Fruit fly (Drosophila melanogaster) ovary, adult (tissue): ENCODE results near the gene TrpA1.

Experiments
- CG17801 ChIP-seq: fragments of 200-800 bp; optimal IDR thresholded peaks from 2 replicates; lab custom pipeline; 2019; ENCODE audit warnings: missing biosample characterization, mild to moderate bottlenecking, missing genetic modification characterization, moderate library complexity; ENCODE audit not compliant: partially characterized antibody

The TrpA1 gene

dm6 chr3L:8905100-8905499 is at the start of gene TrpA1:
TSS of gene TrpA1 (minus strand) at chr3L:8905200.
- TF ChIP-seq CG17801 = no peak

- no peak for TF ChIP-seq CG17801
These were observed 49.6 kb upstream of the TrpA1 start, which contains the start of gene GNBP3 for dm6 chr3L:8954648-8955033. TSS of gene GNBP3 (plus strand) at chr3L:8955021.

DNA sequence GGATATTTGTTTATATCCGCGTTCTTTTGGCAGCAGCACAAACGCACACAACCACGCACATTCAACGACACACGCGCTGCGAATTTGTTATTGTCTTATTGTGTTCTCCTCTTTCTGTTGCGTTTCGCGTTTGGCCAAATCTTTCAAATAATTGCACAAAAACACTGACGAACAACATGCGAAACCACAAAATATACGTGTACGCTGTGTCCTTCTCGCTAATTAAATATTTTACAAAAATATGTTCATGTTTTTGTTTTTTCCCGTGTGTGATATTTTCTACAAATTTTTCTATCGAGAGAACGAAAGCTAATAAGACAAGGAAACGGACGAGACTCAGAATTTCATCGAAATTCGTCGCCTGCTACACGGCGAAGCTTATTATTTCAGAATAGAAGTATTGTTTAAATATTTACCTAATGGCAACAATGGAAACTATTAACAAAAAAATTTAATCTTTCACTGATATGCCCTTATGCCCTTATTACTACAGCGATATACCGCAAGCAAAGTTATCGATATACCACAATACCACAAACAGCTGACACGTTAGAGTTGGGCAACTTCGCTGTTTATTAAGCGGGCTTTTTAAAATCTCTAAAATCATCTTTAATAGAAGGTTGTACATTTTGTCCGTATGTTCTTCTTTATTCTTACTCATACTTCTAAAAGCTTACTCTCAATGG is 49.1 kb upstream of the TrpA1 start, which contains the start of the genes CG43783 and orb2:
Gene CG43783 (minus strand): TSS at position 311 of the 686 bp plus-strand sequence.
Gene orb2 (minus strand): TSS at position 502 of the 686 bp plus-strand sequence.
- TF ChIP-seq CG17801 = no peak

DNA sequence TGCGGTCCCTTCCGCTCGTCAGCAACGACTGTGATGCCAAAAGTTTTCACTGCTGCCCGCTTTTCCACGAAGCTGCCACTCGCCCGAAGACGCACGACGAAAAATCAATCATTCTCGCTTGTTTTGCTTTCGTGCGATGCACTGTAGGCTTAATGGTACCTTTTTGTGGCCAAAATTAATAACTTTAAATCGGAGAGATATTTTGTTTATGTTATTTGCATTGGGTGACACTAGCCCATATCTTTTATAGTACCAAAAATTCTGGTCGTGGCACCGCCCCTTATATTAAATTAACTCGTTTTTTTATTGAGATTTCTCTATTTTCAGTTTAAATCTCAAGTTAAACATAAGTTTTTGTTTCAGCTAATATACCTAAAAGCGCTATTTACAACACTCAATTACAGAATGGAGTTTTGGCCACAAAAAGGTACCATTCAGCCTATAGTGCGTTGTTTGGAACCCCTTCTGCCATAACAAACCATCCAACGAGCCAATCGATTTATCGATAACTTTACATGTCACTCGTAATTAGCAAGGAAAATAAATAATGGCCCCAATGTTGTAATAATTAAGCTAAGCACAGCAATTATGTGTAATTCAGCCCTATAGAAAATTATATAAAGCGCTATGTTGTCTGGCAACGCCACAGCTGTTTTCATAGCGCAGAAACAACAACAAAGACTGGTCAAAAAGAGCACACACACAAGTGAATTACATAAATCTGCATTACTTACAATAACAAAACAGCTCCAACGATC is 48.4 kb upstream of the TrpA1 start:
- peak; percentile 55 for TF ChIP-seq CG17801

- no peak for TF ChIP-seq CG17801
These were observed 47.7 kb upstream of the TrpA1 start for dm6 chr3L:8952549-8953198.

DNA sequence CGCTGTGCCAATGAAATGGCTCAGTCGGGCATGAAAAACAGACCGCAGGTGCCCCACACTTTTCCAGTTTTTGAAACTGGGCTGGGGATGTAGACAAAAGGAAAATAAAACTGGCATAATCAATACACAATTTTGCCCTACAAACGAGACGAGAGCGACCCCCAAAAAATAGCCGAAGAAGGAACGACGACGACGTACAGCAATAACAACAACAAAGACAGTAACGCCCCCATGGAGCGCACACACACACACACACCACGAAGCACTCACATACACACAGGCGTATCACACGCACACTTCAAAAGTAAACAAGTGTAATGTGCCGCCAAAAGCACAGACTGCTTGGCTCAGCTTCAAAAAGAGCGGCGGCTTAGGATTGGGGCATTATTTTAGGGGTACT is 46.5 kb upstream of the TrpA1 start:
- TF ChIP-seq CG17801 = no peak

DNA sequence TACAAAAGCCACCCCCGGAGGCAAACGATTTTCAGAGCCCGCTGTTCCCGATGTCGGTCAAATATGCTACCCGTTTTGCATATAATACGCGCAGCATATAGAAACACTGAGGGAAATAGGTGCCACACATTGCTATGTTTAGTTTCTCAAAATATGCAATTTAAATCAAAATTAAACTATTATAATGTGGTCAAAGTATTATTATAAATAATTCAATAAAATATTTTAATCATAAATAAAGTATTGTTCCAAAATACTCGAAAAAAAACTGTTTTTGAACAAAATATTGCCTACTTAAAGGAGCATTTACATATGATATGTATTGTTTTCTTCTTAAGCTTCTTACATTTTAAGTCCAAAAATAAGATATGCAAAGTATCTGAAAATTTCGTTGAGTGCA is 46.0 kb upstream of the TrpA1 start:
- no peak for TF ChIP-seq CG17801

DNA sequence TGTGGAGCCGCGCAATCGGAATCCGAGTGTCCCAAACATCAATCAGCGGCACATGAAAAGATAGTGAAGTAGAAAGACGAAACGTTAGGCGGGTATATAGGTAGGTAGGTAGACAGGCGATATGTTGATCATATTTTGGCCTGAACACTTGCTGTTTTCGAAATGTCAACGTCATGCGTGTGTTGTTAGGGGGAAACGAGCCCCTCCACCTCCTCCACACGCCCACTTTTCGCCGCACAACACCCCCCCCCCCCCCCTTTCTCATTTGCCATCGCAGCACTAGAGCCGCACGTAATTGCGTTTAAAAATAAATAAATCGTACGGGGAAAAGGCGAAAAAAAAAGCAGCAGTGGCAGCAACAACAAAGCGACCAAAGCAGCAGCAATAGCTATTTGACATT is 44.8 kb upstream of the TrpA1 start:
- TF ChIP-seq CG17801 = no peak

dm6 chr3L:8947848-8948494 is 43.0 kb upstream of the TrpA1 start:
- no peak for TF ChIP-seq CG17801

DNA sequence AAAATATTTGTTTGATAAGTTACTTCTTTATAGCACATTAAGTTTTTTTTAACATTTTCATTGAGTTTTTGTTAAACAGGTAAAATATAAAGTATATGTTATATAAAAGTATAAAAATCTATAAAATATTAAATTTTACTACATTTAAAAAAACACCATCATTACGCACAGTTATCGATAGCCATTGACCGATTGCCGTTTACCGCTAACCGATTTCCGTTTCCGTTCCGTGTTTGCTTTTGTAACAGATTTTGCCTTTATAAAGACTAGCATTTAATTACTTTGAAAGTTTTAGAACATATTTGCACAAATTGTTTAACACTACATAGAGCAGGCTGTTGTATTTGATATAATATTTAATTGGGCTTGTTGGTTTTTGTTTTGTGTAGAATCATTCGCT is 34.7 kb upstream of the TrpA1 start:
- no peak for TF ChIP-seq CG17801

- peak; percentile 49 for TF ChIP-seq CG17801
These were observed 26.9 kb upstream of the TrpA1 start for dm6 chr3L:8931916-8932315.

DNA sequence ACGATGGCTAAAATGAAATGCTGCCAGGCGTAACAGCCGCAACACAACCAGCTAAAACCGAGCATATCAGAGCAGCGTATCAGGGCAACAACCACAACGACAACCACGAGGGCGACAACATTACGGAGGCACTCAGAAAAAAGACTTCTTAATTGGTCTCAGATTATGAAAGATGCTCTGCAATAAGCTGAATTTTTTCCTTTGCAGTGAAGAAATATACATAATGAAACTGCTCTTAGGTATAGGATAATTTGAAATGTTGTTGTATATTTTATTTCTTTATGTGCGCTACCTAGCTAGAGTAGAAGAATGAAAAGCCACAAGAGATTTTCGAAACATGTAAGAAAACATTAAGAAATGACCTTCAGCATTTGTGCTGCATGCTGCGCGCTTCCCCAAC is 24.5 kb upstream of the TrpA1 start:
- TF ChIP-seq CG17801 = no peak

dm6 chr3L:8925679-8926078 is 20.7 kb upstream of the TrpA1 start:
- no peak for TF ChIP-seq CG17801

DNA sequence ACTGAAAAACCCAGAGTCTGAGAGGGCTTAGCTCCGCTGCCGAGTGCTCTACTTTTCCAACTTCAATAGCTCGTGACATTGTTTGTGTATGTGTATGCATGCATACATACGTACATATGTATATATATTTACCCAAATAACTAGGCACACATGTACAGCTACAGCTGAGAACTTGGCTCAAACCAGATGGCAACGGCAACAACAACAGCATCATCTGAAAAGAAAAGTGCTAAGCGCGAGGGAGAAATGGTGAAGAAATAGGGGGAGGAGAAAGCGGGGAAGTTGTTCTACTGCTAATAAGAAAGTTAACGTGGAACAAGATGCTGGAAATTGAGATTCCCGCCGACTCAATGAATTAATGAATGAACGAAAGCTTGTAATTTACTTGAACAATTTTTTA is 20.0 kb upstream of the TrpA1 start:
- no peak for TF ChIP-seq CG17801

DNA sequence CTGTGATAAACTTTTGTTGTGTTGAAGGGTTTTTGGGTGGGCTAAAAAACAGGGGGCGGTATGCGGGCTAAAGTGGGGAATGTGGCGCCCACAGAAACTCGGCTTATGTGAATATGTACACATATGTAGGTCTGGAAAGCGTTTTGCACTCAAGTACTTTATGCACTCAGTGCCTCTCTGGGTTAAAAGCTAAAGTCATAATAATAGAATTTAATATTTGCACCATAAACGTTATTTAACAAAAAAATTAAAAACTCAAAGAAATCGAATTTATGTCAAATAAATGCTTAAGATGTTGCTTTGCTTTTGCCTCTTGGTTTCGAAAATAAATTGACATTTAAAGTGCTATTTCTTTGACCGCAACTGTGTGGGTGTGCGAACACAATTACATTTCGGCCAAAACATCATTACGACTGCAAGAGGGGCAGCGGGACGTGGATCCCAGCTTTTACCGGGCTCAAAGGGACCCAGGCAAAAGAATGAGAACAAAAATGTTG is 19.5 kb upstream of the TrpA1 start:
- TF ChIP-seq CG17801 = no peak

DNA sequence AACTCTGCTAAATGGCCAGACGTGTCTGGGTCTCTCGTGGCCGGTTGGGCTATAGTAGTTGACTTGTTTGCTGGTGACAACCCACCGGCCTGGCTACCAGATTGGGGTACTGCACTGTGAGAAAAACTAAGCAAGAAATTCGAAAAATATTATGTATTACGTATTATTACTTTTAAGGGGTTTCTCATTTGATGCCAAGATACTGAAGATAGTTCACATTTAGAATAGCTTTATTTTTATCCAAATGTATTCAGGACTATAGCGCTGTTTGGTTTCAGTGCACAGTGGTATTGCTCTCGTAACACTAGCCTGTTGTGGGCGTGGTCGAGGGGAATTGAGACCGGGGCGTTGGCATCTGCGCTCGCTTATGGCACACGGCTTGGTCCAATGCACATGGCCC is 15.7 kb upstream of the TrpA1 start:
- no peak for TF ChIP-seq CG17801

- no peak for TF ChIP-seq CG17801
These were observed 14.7 kb upstream of the TrpA1 start for dm6 chr3L:8919678-8920077.
